Worm (Caenorhabditis elegans): ENCODE data around the gene mrg-1.

- TF ChIP-seq blmp-1 (tag; optimal IDR thresholded peaks at IDR 0.05; ENCODE audit: insufficient read depth) = peak; percentile 23
- TF ChIP-seq lsy-2 (tag; optimal IDR thresholded peaks at IDR 0.05) = peak; percentile 88 to 93
- TF ChIP-seq nhr-10 (tag; optimal IDR thresholded peaks at IDR 0.05) = peak; percentile 67
- TF ChIP-seq unc-39 (tag; optimal IDR thresholded peaks at IDR 0.05) = no peak
- TF ChIP-seq egl-27 (tag; optimal IDR thresholded peaks at IDR 0.05) = peak; percentile 62
- peak; percentile 48 for TF ChIP-seq nhr-237 (tag; optimal IDR thresholded peaks at IDR 0.05)
- TF ChIP-seq ceh-16 (tag; optimal IDR thresholded peaks at IDR 0.05) = no peak
Observed at ce11 chrIII:12874606-12875066, at the start of gene mrg-1, which contains the start of gene spcs-2.
